Worm (Caenorhabditis elegans): ENCODE results near the gene acs-4.

DNA sequence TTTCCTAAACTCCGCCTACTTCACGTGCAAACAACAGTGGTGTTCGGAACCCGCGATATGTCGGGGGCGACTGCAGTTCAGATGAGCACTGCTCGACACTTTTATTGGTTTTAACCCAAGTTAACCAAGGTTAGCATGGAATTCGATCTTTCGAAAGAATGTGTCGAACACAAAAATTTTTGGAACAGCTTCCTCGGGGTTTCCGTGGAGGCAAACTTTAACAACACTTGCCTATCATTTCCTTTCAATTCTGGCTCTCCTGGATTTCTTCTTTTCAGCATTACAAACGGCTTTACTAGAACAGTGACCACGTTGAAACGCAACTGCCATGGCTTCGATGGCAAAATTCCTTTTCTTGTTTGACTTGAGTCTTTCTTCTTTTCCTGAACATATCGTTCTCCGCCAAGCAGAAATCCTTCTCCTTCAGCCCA lies 26.3 kb upstream of the acs-4 start:
- TF ChIP-seq ztf-23 (GFP tag; IDR thresholded peaks at IDR 0.05) (no peak), ztf-29 (GFP tag; IDR thresholded peaks at IDR 0.05) (no peak), med-1 (GFP tag; optimal IDR thresholded peaks at IDR 0.05; ENCODE audit: insufficient read depth) (no peak), tab-1 (GFP tag; IDR thresholded peaks at IDR 0.05) (no peak), cog-1 (tag; optimal IDR thresholded peaks at IDR 0.05) (no peak), flt-1 (GFP tag; IDR thresholded peaks at IDR 0.05) (no peak)
